Fruit fly (Drosophila melanogaster) whole organism: ENCODE results near the gene CG15199.

Experiments used
- pan ChIP-seq: fragments of >200 bp; optimal IDR thresholded peaks from 2 replicates; lab custom pipeline; 2017
- usp ChIP-seq: fragments of >200 bp; optimal IDR thresholded peaks from 2 replicates; lab custom pipeline; 2017; ENCODE audit warnings: missing biosample characterization, missing genetic modification characterization, mixed read lengths

DNA sequence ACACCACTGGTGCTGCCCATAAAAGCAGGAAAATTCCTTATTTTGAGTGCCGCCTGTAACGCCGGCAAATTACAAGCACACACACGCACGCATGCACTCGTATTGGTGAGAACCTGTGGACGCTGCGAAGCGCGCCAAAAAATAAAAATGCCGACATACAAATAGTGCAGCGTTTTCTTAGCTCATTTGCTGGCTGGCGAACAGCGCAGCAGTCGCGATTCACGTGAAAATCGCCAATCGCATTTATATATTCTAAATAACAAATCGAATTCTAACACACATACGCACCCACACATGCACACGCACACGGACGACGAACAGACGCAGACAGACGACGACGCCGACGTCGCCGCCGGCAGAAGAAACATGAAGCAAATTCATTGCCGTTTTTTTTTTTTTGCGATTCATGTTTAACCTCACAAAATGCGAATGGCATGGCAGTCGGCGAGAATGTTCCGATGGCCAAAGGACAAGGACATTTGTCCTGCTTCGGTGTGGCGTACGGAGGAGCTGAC, 6.0 kb upstream of the CG15199 start:
- TF ChIP-seq usp (GFP tag; lab: Kevin White, UChicago) = no peak
- no peak for TF ChIP-seq pan (lab: Kevin White, UChicago)
